Fruit fly (Drosophila melanogaster) whole organism, adult: ENCODE data around the gene CG14627.

Experiments
- CG12768 ChIP-seq: fragments of 200-800 bp; sonication (Bioruptor generic); optimal IDR thresholded peaks from 2 replicates; lab custom pipeline; 2017; ENCODE audit warnings: missing biosample characterization, missing genetic modification characterization, mild to moderate bottlenecking, moderate library complexity, missing genetic modification reagents
- CG14711 ChIP-seq: fragments of 200-800 bp; sonication (Bioruptor generic); optimal IDR thresholded peaks from 2 replicates; lab custom pipeline; 2018; ENCODE audit warnings: missing biosample characterization, mild to moderate bottlenecking, missing genetic modification characterization, moderate library complexity
- Clk ChIP-seq: fragments of 200-800 bp; sonication (Bioruptor generic); optimal IDR thresholded peaks from 2 replicates; lab custom pipeline; 2017; ENCODE audit warnings: missing biosample characterization, missing genetic modification characterization
- bab1 ChIP-seq: fragments of 200-800 bp; sonication (Bioruptor generic); optimal IDR thresholded peaks from 3 replicates; lab custom pipeline; 2019; ENCODE audit warnings: missing biosample characterization, mild to moderate bottlenecking, missing genetic modification characterization, moderate library complexity
- kay ChIP-seq: fragments of 200-800 bp; sonication (Bioruptor generic); peaks from one replicate; lab custom pipeline; 2016; ENCODE audit warnings: missing biosample characterization, missing genetic modification characterization, borderline replicate concordance
- pad ChIP-seq: fragments of 200-800 bp; sonication (Bioruptor generic); optimal IDR thresholded peaks from 3 replicates; lab custom pipeline; 2017; ENCODE audit warnings: missing biosample characterization, missing genetic modification characterization, mild to moderate bottlenecking, moderate library complexity, missing genetic modification reagents

dm6 chrX:1232533-1233212 is 51.3 kb downstream of the CG14627 start:
- TF ChIP-seq pad (GFP tag; lab: Kevin White, UChicago) (no peak), CG12768 (GFP tag; lab: Kevin White, UChicago) (no peak), kay (GFP tag; lab: Kevin White, UChicago) (no peak), Clk (GFP tag; lab: Kevin White, UChicago) (no peak), bab1 (GFP tag; lab: Kevin White, UChicago) (no peak), CG14711 (tag; lab: Kevin White, UChicago) (no peak)
